Fruit fly (Drosophila melanogaster): ENCODE data around the gene CG31368.
A peak's percentile ranks its signal among the peaks of the same experiment; 100 is the strongest.

Gene CG31368

DNA sequence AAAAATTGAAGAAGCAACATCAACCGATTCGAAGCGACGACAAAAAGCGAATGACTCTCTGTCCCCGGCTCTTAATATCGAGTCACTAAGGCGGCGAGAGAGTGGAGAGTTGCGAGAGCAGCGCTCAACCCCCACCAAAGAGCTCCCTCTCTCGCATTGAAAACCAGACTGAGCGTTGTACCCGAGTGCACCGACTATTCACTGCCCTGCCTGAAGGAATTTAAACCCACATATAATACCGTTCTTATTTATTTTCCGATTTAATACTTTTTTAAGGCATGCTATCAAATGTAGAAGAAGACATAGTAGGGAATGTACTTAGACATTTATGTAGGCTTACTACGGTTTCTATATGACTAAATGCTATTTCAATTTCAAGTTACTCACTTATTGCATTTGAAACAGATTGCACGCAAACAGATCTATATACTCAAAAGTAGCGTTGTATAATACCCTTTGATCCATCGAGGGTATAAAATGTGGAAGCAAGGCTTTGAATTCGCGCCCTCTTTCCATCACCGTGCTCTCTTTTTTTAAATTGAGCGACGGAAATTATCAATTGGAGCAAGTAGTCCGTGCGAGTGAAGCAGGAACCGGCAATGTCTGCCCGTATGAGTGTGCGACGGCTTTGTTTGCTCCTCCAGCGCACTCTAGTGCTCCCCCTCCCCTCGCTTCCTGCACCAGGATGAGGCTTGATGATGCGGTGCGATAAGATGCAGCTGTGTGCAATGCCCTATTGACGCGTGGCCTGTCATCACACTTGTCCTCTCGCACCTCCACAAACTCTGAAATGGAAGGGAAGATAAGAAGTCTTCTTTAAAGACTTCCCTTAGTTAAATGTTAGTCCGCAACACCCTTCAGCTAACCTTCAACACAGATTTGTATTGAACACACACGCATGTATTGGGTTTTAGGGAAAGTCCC, 4.8 kb downstream of the CG31368 start, which contains the start of gene mthl5 (continued):
- TF ChIP-seq sd (tag; optimal IDR thresholded peaks at IDR 0.05) (peak; percentile 49), al (GFP tag; IDR thresholded peaks at IDR 0.05) (peak; percentile 55; the same call in 1 of the 2 replicates), ftz-f1 (GFP tag; optimal IDR thresholded peaks at IDR 0.05) (no peak), crp (GFP tag; optimal IDR thresholded peaks at IDR 0.05) (peak in 1 of 2 experiments; percentile 36), CG18599 (GFP tag; optimal IDR thresholded peaks at IDR 0.05) (peak; percentile 73), Usf (GFP tag; optimal IDR thresholded peaks at IDR 0.05) (peak; percentile 73), gsb-n (tag; optimal IDR thresholded peaks at IDR 0.05) (peak; percentile 68), cg (GFP tag; optimal IDR thresholded peaks at IDR 0.05) (peak; percentile 9), Sry-β (GFP tag; optimal IDR thresholded peaks at IDR 0.05) (peak; percentile 8), ci (GFP tag; IDR thresholded peaks at IDR 0.05) (peak; percentile 83), ac (GFP tag; optimal IDR thresholded peaks at IDR 0.05) (peak; percentile 31), dmrt11E (tag; optimal IDR thresholded peaks at IDR 0.05) (peak; percentile 91), Asciz (GFP tag; optimal IDR thresholded peaks at IDR 0.05) (peak; percentile 59), CG10565 (GFP tag; optimal IDR thresholded peaks at IDR 0.05) (no peak), CG2116 (GFP tag; optimal IDR thresholded peaks at IDR 0.05) (peak; percentile 22), NC2α (GFP tag; optimal IDR thresholded peaks at IDR 0.05) (peak; percentile 73), MESR4 (GFP tag; optimal IDR thresholded peaks at IDR 0.05) (no peak), CHES-1-like (GFP tag; optimal IDR thresholded peaks at IDR 0.05) (peak; percentile 69), unpg (GFP tag; optimal IDR thresholded peaks at IDR 0.05) (peak; percentile 75), nerfin-2 (GFP tag; IDR thresholded peaks at IDR 0.05; ENCODE audit: partially characterized antibody) (no peak), CG4282 (GFP tag; optimal IDR thresholded peaks at IDR 0.05) (peak; percentile 4), Adf1 (GFP tag; IDR thresholded peaks at IDR 0.05) (no peak), Fer3 (tag; optimal IDR thresholded peaks at IDR 0.05) (peak; percentile 57), CG12942 (GFP tag; optimal IDR thresholded peaks at IDR 0.05) (peak; percentile 70), HLHmδ (GFP tag; optimal IDR thresholded peaks at IDR 0.05) (peak; percentile 48), schlank (tag; optimal IDR thresholded peaks at IDR 0.05) (peak; percentile 0), CG30431 (GFP tag; optimal IDR thresholded peaks at IDR 0.05) (peak; percentile 63), dysf (GFP tag; IDR thresholded peaks at IDR 0.05) (peak; percentile 78), phol (tag; optimal IDR thresholded peaks at IDR 0.05) (peak; percentile 83), CG18262 (tag; optimal IDR thresholded peaks at IDR 0.05) (peak; percentile 88), CG43689 (GFP tag; IDR thresholded peaks at IDR 0.05) (peak; percentile 27; the same call in 1 of the 2 replicates), NK7.1 (GFP tag; optimal IDR thresholded peaks at IDR 0.05) (no peak), trem (tag; optimal IDR thresholded peaks at IDR 0.05) (peak; percentile 66)

DNA sequence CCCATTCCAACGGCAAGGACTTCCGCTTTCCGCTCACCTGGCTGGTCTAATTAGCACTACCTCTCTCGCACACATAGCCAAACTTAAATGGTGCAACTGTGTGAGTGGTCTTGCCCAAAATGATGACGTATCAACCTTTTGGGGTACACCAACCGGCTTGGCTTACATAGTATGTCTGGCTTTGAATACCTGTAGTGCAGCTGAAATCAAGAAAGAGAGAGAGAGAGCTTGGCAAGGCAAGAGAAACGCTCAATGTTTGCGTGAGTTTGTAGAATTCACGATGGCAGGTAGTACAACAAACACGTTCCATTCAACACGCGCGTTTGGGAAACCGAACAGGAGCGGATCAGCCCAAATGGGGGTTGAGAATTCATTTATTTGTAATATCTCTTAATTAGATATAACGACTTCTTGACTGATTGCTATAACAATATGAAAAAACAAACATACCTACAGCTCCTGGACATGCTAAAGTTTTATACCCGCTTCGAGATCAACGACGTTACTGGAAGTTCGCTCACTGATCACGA, 5.5 kb downstream of the CG31368 start:
- TF ChIP-seq Hand (GFP tag; optimal IDR thresholded peaks at IDR 0.05): no peak
- 0 out of 2 replicates have a peak, but pooled peaks have one; percentile 16 for TF ChIP-seq cas (GFP tag; IDR thresholded peaks at IDR 0.05)
- peak; percentile 9 for TF ChIP-seq CoRest (tag; optimal IDR thresholded peaks at IDR 0.05)
- TF ChIP-seq Meics (GFP tag; optimal IDR thresholded peaks at IDR 0.05): peak; percentile 11
- TF ChIP-seq CG32767 (GFP tag; IDR thresholded peaks at IDR 0.05): no peak
- no peak for TF ChIP-seq CG10959 (GFP tag; IDR thresholded peaks at IDR 0.05)
- peak; percentile 0 for TF ChIP-seq Antp (GFP tag; optimal IDR thresholded peaks at IDR 0.05)
- peak; percentile 49 for TF ChIP-seq Scr (GFP tag; IDR thresholded peaks at IDR 0.05; ENCODE audit: partially characterized antibody)
- no peak for TF ChIP-seq Hmx (GFP tag; optimal IDR thresholded peaks at IDR 0.05)
- TF ChIP-seq ttk (GFP tag; IDR thresholded peaks at IDR 0.05): no peak
- TF ChIP-seq stc (GFP tag; IDR thresholded peaks at IDR 0.05): no peak
- no peak for TF ChIP-seq C15 (GFP tag; IDR thresholded peaks at IDR 0.05)
- no peak for TF ChIP-seq E2f1 (GFP tag; IDR thresholded peaks at IDR 0.05)
- no peak for TF ChIP-seq CG14860 (GFP tag; IDR thresholded peaks at IDR 0.05; ENCODE audit: partially characterized antibody)
- no peak for TF ChIP-seq CG1529 (GFP tag; optimal IDR thresholded peaks at IDR 0.05)
- no peak for TF ChIP-seq tin (GFP tag; optimal IDR thresholded peaks at IDR 0.05)

Measured in whole organism, embryonic.